Worm (Caenorhabditis elegans): ENCODE measurements around the gene F55H2.7.

Gene F55H2.7

DNA sequence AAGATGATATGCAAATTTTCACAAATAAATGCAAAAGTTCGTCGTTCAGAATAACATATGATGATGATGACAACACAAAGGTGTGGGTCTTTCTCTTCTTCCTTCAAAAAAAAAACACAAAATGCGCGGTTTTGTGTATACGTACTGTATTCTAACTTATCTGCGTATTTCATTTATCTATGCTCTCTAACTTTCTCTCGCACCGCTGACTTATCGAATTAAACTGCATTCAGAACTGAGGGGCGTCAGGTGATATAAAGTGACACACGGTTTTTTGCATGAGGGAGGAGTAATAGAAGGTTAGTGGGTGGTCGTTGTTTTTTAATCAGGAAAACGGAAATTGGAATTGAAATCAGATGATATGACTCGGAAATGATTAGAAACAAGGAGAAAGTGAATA is 15.8 kb downstream of the F55H2.7 start, which contains the start of gene sod-4 (continued):
- peak; percentile 63 for TF ChIP-seq mep-1 (tag; optimal IDR thresholded peaks at IDR 0.05)
- TF ChIP-seq ztf-4 (tag; optimal IDR thresholded peaks at IDR 0.05) = no peak
- TF ChIP-seq zag-1 (tag; optimal IDR thresholded peaks at IDR 0.05) = no peak
- TF ChIP-seq vab-15 (tag; optimal IDR thresholded peaks at IDR 0.05) = no peak
- no peak for TF ChIP-seq zip-4 (GFP tag; optimal IDR thresholded peaks at IDR 0.05)
- no peak for TF ChIP-seq elt-2 (tag; optimal IDR thresholded peaks at IDR 0.05)
- no peak for TF ChIP-seq C16A3.4 (tag; optimal IDR thresholded peaks at IDR 0.05)

DNA sequence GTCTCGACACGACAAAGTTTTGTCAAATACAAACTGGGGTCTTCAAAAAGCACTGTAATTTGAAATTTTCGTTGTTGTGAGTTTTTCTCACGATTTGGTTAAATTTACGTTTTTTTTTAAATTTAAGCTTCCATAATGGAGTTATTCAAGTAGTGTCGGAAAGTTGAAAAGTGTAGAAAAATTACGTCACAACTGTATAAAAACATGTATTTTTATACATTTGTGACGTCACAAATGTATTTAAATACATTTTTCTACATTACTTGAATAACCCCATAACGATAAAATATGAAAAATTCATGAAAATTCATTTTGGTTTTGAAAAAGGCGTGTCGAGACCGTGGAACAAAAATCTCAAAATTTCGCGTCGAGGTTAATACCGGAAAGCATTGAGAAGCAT is 18.6 kb downstream of the F55H2.7 start:
- TF ChIP-seq C34B4.2 (tag; optimal IDR thresholded peaks at IDR 0.05) (no peak), sup-37 (GFP tag; optimal IDR thresholded peaks at IDR 0.05) (no peak), fkh-4 (tag; optimal IDR thresholded peaks at IDR 0.05; ENCODE audit: borderline replicate concordance) (no peak), nhr-90 (tag; optimal IDR thresholded peaks at IDR 0.05; ENCODE audit: poor library complexity) (no peak), lir-3 (tag; optimal IDR thresholded peaks at IDR 0.05; ENCODE audit: poor library complexity) (no peak), alr-1 (tag; optimal IDR thresholded peaks at IDR 0.05; ENCODE audit: borderline replicate concordance) (no peak), tbx-2 (tag; optimal IDR thresholded peaks at IDR 0.05) (no peak)

DNA sequence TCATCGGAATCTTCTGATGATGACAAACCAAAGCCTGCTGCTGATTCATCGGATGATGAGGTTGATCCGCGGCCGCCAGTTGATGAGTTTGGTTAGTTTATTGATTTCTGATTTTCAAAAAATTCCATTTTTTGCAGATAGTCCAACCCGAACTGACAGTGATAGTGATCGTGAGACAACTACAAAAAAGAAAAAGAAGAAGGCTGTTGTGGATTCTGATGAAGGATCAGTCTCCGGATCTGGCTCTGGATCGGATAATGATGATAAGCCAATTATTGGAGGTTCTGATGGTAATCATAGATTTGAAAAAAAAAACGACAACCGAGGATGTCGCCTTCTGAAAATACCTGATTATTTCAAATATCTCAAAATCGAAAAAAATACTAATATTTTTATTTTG is 20.0 kb downstream of the F55H2.7 start:
- TF ChIP-seq efl-1 (optimal IDR thresholded peaks at IDR 0.05) (no peak), efl-1 (GFP tag; optimal IDR thresholded peaks at IDR 0.05 in 1 of 2) (peak in 1 of 2 experiments; percentile 90), jun-1 (tag; optimal IDR thresholded peaks at IDR 0.05) (no peak)

DNA sequence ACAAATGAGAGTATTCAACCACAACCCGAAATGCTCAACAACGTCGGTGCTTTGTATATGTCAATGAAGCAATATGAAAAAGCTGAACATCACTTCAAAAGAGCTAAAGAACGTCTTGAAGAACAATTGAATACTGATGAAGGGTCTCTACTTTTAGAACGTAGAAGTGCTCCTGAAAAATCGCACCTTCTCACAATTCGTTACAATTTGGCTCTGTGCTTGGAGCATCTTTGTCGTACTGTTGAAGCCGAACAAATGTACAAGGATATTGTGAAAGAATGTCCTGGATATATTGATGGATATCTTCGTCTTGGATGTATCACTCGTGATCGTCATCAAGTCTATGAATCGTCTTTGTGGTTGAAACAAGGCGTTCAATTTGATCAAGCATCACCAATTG is 21.8 kb downstream of the F55H2.7 start:
- TF ChIP-seq efl-1 (optimal IDR thresholded peaks at IDR 0.05) = no peak
- TF ChIP-seq efl-1 (GFP tag; optimal IDR thresholded peaks at IDR 0.05 in 1 of 2) = peak in 1 of 2 experiments; percentile 91
- no peak for TF ChIP-seq unc-30 (tag; optimal IDR thresholded peaks at IDR 0.05)

DNA sequence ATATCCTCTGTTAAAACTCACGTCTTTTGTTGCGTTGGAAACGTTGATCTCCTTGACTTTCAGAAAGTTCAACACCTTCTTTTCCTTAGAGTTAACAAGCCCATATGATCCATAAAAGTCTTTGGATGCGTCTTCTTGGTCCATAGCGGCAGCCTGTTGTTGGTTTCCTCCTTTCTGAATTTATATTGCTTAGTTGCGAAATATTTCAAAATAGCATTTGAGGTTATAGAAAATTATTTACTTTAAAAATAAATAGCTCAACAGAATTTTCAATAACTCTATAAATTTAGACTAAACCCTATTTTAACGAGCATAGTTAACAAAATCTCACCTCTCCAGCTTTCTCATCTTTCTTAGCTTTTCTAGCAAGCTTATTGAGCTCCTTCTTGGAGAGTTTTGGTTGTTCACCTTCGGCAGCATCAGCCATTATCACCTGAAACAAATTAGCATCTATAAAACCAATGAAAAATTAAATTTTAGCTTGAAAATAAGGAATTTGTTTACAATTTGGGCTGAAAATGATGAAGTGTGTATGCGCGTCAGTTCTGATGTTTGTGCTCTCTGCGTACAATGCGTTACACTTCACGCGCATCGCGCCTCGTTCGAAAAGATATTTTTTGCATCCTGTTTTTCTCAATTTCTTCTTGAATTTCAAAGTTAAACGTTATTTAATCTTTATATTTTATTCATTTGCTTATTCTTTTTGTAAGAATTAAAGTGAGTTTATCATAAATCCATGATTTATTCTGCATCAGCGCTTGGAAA is 25.1 kb downstream of the F55H2.7 start, which contains the start of the genes dars-1 and ctr-9:
Gene dars-1 (minus strand): TSS at position 433 of the 765 bp plus-strand sequence.
Gene ctr-9 (plus strand): TSS at position 614 of the 765 bp plus-strand sequence.
- TF ChIP-seq aly-2 (tag; optimal IDR thresholded peaks at IDR 0.05) (no peak), nhr-20 (tag; optimal IDR thresholded peaks at IDR 0.05) (no peak), hpl-2 (GFP tag; optimal IDR thresholded peaks at IDR 0.05) (no peak), tlp-1 (tag; optimal IDR thresholded peaks at IDR 0.05) (no peak), unc-62 (GFP tag; optimal IDR thresholded peaks at IDR 0.05) (no peak), ama-1 (optimal IDR thresholded peaks at IDR 0.05) (no peak), mdl-1 (tag; optimal IDR thresholded peaks at IDR 0.05) (no peak), C16A3.4 (tag; optimal IDR thresholded peaks at IDR 0.05) (no peak), unc-98 (GFP tag; IDR thresholded peaks at IDR 0.05) (no peak), unc-30 (tag; optimal IDR thresholded peaks at IDR 0.05) (no peak), lin-39 (tag; optimal IDR thresholded peaks at IDR 0.05) (no peak), mab-9 (GFP tag; IDR thresholded peaks at IDR 0.05) (no peak), F16B12.6 (tag; optimal IDR thresholded peaks at IDR 0.05) (peak; percentile 86), irx-1 (tag; optimal IDR thresholded peaks at IDR 0.05) (no peak), ces-1 (GFP tag; optimal IDR thresholded peaks at IDR 0.05) (no peak), fkh-8 (tag; optimal IDR thresholded peaks at IDR 0.05) (no peak), ztf-4 (tag; optimal IDR thresholded peaks at IDR 0.05) (no peak), sup-37 (GFP tag; optimal IDR thresholded peaks at IDR 0.05) (no peak), egl-27 (tag; optimal IDR thresholded peaks at IDR 0.05) (no peak), rnt-1 (tag; optimal IDR thresholded peaks at IDR 0.05) (no peak), fkh-10 (GFP tag; optimal IDR thresholded peaks at IDR 0.05) (no peak), ztf-11 (tag; optimal IDR thresholded peaks at IDR 0.05) (no peak), hlh-17 (GFP tag; optimal IDR thresholded peaks at IDR 0.05; ENCODE audit: borderline replicate concordance) (no peak), nhr-77 (tag; optimal IDR thresholded peaks at IDR 0.05) (no peak), ceh-88 (GFP tag; IDR thresholded peaks at IDR 0.05) (no peak), swsn-7 (tag; optimal IDR thresholded peaks at IDR 0.05) (no peak), lin-15B (tag; optimal IDR thresholded peaks at IDR 0.05) (no peak), nhr-76 (tag; optimal IDR thresholded peaks at IDR 0.05) (no peak), efl-1 (optimal IDR thresholded peaks at IDR 0.05) (peak in 1 of 2 experiments; percentile 52), efl-1 (GFP tag; optimal IDR thresholded peaks at IDR 0.05 in 1 of 2) (peak; percentile 24 to 95), ceh-63 (GFP tag; optimal IDR thresholded peaks at IDR 0.05) (no peak), pax-3 (tag; optimal IDR thresholded peaks at IDR 0.05) (no peak)

Data from whole organism, L1 larva.